Worm (Caenorhabditis elegans) whole organism, L3 larva: ENCODE measurements around the gene fbxa-111.

Experiments
- R02D3.7 ChIP-seq: fragments of 150-350 bp; optimal IDR thresholded peaks from 2 replicates; lab custom pipeline; 2014; ENCODE audit warnings: missing biosample characterization, missing genetic modification characterization
- ZK546.5 ChIP-seq: sonication (generic microtip); optimal IDR thresholded peaks from 2 replicates; lab custom pipeline; 2017; ENCODE audit warnings: missing biosample characterization, missing genetic modification characterization
- aly-2 ChIP-seq: fragments of 150-350 bp; optimal IDR thresholded peaks from 2 replicates; lab custom pipeline; 2014; ENCODE audit warnings: missing biosample characterization, missing genetic modification characterization
- ama-1 ChIP-seq: fragments of 150-350 bp; optimal IDR thresholded peaks from 2 replicates; lab custom pipeline; 2018
- ceh-28 ChIP-seq: fragments of 150-350 bp; optimal IDR thresholded peaks from 2 replicates; lab custom pipeline; 2014; ENCODE audit warnings: missing biosample characterization, missing genetic modification reagents, missing genetic modification characterization
- ceh-82 ChIP-seq: fragments of 150-350 bp; optimal IDR thresholded peaks from 2 replicates; lab custom pipeline; 2014; ENCODE audit warnings: missing biosample characterization, missing genetic modification characterization
- daf-12 ChIP-seq: fragments of 150-350 bp; optimal IDR thresholded peaks from 2 replicates; lab custom pipeline; 2014; ENCODE audit warnings: missing biosample characterization, missing genetic modification reagents, missing genetic modification characterization
- egl-27 ChIP-seq: sonication (generic microtip); optimal IDR thresholded peaks from 4 replicates; lab custom pipeline; 2017; ENCODE audit warnings: missing biosample characterization, missing genetic modification reagents, missing genetic modification characterization
- elt-1 ChIP-seq: fragments of 150-350 bp; optimal IDR thresholded peaks from 2 replicates; lab custom pipeline; 2014; ENCODE audit warnings: missing biosample characterization, missing genetic modification characterization
- elt-2 ChIP-seq: sonication (generic microtip); optimal IDR thresholded peaks from 2 replicates; lab custom pipeline; 2016; ENCODE audit warnings: missing genetic modification reagents, mild to moderate bottlenecking, missing genetic modification characterization, missing compliant biosample characterization
- elt-3 ChIP-seq, 3 experiments: fragments of 150-350 bp in 1 of 3; sonication (generic microtip) in 2 of 3; optimal IDR thresholded peaks; 2 replicates in 2 of 3; 4 replicates in 1 of 3; lab custom pipeline; 2014 to 2017; ENCODE audit warnings: missing biosample characterization in 3 of 3, missing genetic modification characterization in 3 of 3
- eor-1 ChIP-seq, 2 experiments: fragments of 150-350 bp; optimal IDR thresholded peaks; 2 replicates each; lab custom pipeline; 2014 to 2018; ENCODE audit warnings: missing biosample characterization in 2 of 2, missing genetic modification characterization in 2 of 2
- fkh-2 ChIP-seq: fragments of 150-350 bp; optimal IDR thresholded peaks from 2 replicates; lab custom pipeline; 2014; ENCODE audit warnings: missing biosample characterization, missing genetic modification reagents, missing genetic modification characterization
- lin-15B ChIP-seq: fragments of 150-350 bp; optimal IDR thresholded peaks from 2 replicates; lab custom pipeline; 2014; ENCODE audit warnings: missing biosample characterization, missing genetic modification characterization
- lin-39 ChIP-seq: fragments of 150-350 bp; optimal IDR thresholded peaks from 2 replicates; lab custom pipeline; 2018; ENCODE audit warnings: missing biosample characterization, missing genetic modification reagents, missing genetic modification characterization
- lsy-12 ChIP-seq: sonication (generic microtip); optimal IDR thresholded peaks from 2 replicates; lab custom pipeline; 2016; ENCODE audit warnings: mild to moderate bottlenecking, missing genetic modification characterization, missing compliant biosample characterization
- mdl-1 ChIP-seq: fragments of 150-350 bp; optimal IDR thresholded peaks from 2 replicates; lab custom pipeline; 2014; ENCODE audit warnings: missing biosample characterization, missing genetic modification characterization
- mml-1 ChIP-seq: fragments of 150-350 bp; sonication (generic microtip); optimal IDR thresholded peaks from 3 replicates; lab custom pipeline; 2014; ENCODE audit warnings: missing biosample characterization, missing genetic modification characterization
- nfya-1 ChIP-seq: sonication (generic microtip); optimal IDR thresholded peaks from 2 replicates; lab custom pipeline; 2017; ENCODE audit warnings: missing genetic modification characterization, mild to moderate bottlenecking, missing compliant biosample characterization, antibody characterized with exemption, moderate library complexity; ENCODE audit not compliant: insufficient read depth
- nhr-11 ChIP-seq: fragments of 150-350 bp; optimal IDR thresholded peaks from 2 replicates; lab custom pipeline; 2014; ENCODE audit warnings: missing biosample characterization, missing genetic modification characterization
- nhr-23 ChIP-seq: fragments of 150-350 bp; optimal IDR thresholded peaks from 2 replicates; lab custom pipeline; 2014; ENCODE audit warnings: missing biosample characterization, missing genetic modification reagents, missing genetic modification characterization
- nhr-237 ChIP-seq: fragments of 150-350 bp; optimal IDR thresholded peaks from 2 replicates; lab custom pipeline; 2014; ENCODE audit warnings: missing biosample characterization, missing genetic modification characterization
- nhr-25 ChIP-seq: sonication (generic microtip); optimal IDR thresholded peaks from 2 replicates; lab custom pipeline; 2017; ENCODE audit warnings: missing biosample characterization, missing genetic modification characterization
- nhr-28 ChIP-seq: fragments of 150-350 bp; optimal IDR thresholded peaks from 2 replicates; lab custom pipeline; 2014; ENCODE audit warnings: missing biosample characterization, missing genetic modification characterization
- nhr-43 ChIP-seq: sonication (generic microtip); optimal IDR thresholded peaks from 2 replicates; lab custom pipeline; 2016; ENCODE audit warnings: mild to moderate bottlenecking, missing genetic modification characterization, missing compliant biosample characterization; ENCODE audit not compliant: poor library complexity, severe bottlenecking
- nhr-67 ChIP-seq: fragments of 150-350 bp; optimal IDR thresholded peaks from 2 replicates; lab custom pipeline; 2014; ENCODE audit warnings: missing biosample characterization, missing genetic modification characterization
- nhr-76 ChIP-seq: fragments of 150-350 bp; sonication (generic microtip); optimal IDR thresholded peaks from 5 replicates; lab custom pipeline; 2014; ENCODE audit warnings: missing biosample characterization, missing genetic modification characterization
- nhr-77 ChIP-seq: fragments of 150-350 bp; optimal IDR thresholded peaks from 2 replicates; lab custom pipeline; 2014; ENCODE audit warnings: missing biosample characterization, missing genetic modification characterization
- pha-4 ChIP-seq: fragments of 150-350 bp; optimal IDR thresholded peaks from 2 replicates; lab custom pipeline; 2014; ENCODE audit warnings: missing biosample characterization, missing genetic modification reagents, missing genetic modification characterization
- pqm-1 ChIP-seq: fragments of 150-350 bp; optimal IDR thresholded peaks from 2 replicates; lab custom pipeline; 2017; ENCODE audit warnings: missing biosample characterization, missing genetic modification characterization, inconsistent platforms
- sea-2 ChIP-seq: fragments of 150-350 bp; sonication (generic microtip); optimal IDR thresholded peaks from 4 replicates; lab custom pipeline; 2014; ENCODE audit warnings: missing biosample characterization, missing genetic modification reagents, missing genetic modification characterization
- snpc-4 ChIP-seq: fragments of 150-350 bp; optimal IDR thresholded peaks from 2 replicates; lab custom pipeline; 2014; ENCODE audit warnings: missing biosample characterization, missing genetic modification characterization
- unc-39 ChIP-seq: sonication (generic microtip); optimal IDR thresholded peaks from 4 replicates; lab custom pipeline; 2017; ENCODE audit warnings: missing biosample characterization, missing genetic modification characterization
- unc-62 ChIP-seq: fragments of 150-350 bp; sonication (generic microtip); optimal IDR thresholded peaks from 4 replicates; lab custom pipeline; 2014; ENCODE audit warnings: missing biosample characterization, missing genetic modification reagents, missing genetic modification characterization
- ztf-11 ChIP-seq: fragments of 150-350 bp; optimal IDR thresholded peaks from 2 replicates; lab custom pipeline; 2014; ENCODE audit warnings: missing biosample characterization, missing genetic modification characterization
- ztf-4 ChIP-seq: fragments of 150-350 bp; optimal IDR thresholded peaks from 2 replicates; lab custom pipeline; 2014; ENCODE audit warnings: missing biosample characterization, missing genetic modification characterization

The fbxa-111 gene

DNA sequence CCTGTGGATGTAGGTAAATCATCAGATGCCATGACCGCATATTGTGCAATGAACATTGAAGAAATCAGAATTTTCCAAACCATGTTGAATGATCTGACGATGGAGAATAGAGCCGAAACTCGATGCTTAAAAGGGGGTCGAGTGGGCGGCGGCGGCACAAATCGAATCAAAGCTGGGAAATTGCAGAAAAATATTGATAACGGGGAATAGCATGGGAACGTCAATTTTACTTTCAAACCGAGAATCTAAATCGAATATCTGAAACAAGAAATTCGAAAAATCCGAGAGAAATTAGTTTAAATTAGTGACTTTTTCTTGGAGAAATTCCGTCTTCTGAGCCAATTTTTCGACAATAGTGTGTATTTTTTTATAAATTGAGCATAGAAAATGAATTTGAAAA is 33.4 kb downstream of the fbxa-111 start, which contains the start of gene F09C6.10:
F09C6.10 (minus strand) TSS at position 101 of the 400 bp plus-strand sequence.
- no peak for TF ChIP-seq nhr-43 (tag; lab: Kevin White, UChicago)
- TF ChIP-seq egl-27 = no peak
- TF ChIP-seq nhr-23 (tag; lab: Kevin White, UChicago) = no peak
- no peak for TF ChIP-seq nfya-1 (tag; lab: Kevin White, UChicago)
- TF ChIP-seq R02D3.7 (tag; lab: Kevin White, UChicago) = no peak
- TF ChIP-seq mml-1 (tag; lab: Kevin White, UChicago) = no peak
- no peak for TF ChIP-seq ZK546.5 (tag; lab: Kevin White, UChicago)
- no peak for TF ChIP-seq nhr-25 (tag; lab: Kevin White, UChicago)
- TF ChIP-seq ztf-11 (tag; lab: Kevin White, UChicago) = no peak
- TF ChIP-seq nhr-11 (tag; lab: Kevin White, UChicago) = no peak
- no peak for TF ChIP-seq ceh-28
- TF ChIP-seq mdl-1 (tag; lab: Kevin White, UChicago) = no peak
- TF ChIP-seq ztf-4 = no peak
- no peak for TF ChIP-seq nhr-76 (tag; lab: Kevin White, UChicago)
- no peak for TF ChIP-seq ama-1 (lab: Kevin White, UChicago)
- no peak for TF ChIP-seq lsy-12 (tag; lab: Kevin White, UChicago)

DNA sequence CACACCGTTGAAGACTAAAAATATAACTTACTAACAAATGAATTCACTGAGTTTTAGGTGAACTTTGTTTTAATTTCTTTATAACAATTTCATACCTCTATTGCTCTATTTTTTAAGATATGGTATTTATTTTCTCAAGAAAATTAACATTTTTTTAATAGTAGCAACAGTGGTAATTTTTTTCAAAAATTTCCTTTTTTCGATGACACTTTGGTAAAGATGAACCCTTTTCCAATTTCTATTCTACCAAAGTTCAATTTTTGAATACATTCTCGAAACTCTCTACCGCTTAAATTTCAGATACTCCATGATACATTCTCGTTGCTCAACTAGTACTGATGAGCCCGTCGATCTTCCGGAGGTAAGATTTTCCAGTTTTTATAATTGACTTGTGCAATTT is 37.6 kb downstream of the fbxa-111 start, which contains the start of gene nhr-116:
nhr-116 (plus strand) TSS at position 301 of the 400 bp plus-strand sequence.
- TF ChIP-seq ama-1 (lab: Kevin White, UChicago) = no peak
- no peak for TF ChIP-seq ztf-4
- TF ChIP-seq elt-2 = no peak
- no peak for TF ChIP-seq eor-1 (tag; optimal IDR thresholded peaks at IDR 0.05; lab: Kevin White, UChicago)
- no peak for TF ChIP-seq nhr-25 (tag; lab: Kevin White, UChicago)
- TF ChIP-seq pha-4 (tag; lab: Kevin White, UChicago) = no peak
- no peak for TF ChIP-seq mml-1 (tag; lab: Kevin White, UChicago)
- TF ChIP-seq snpc-4 (tag; lab: Kevin White, UChicago) = no peak
- no peak for TF ChIP-seq nfya-1 (tag; lab: Kevin White, UChicago)
- no peak for TF ChIP-seq elt-1 (tag; lab: Kevin White, UChicago)
- TF ChIP-seq nhr-11 (tag; lab: Kevin White, UChicago) = no peak
- TF ChIP-seq lin-15B = no peak
- no peak for TF ChIP-seq elt-3 (tag; optimal IDR thresholded peaks at IDR 0.05; lab: Kevin White, UChicago)
- TF ChIP-seq lsy-12 (tag; lab: Kevin White, UChicago) = no peak
- no peak for TF ChIP-seq ZK546.5 (tag; lab: Kevin White, UChicago)
- no peak for TF ChIP-seq nhr-67
- no peak for TF ChIP-seq nhr-76 (tag; lab: Kevin White, UChicago)
- no peak for TF ChIP-seq lin-39
- TF ChIP-seq nhr-77 (tag; lab: Kevin White, UChicago) = no peak
- no peak for TF ChIP-seq unc-39 (tag; lab: Kevin White, UChicago)

- TF ChIP-seq elt-2 = peak; percentile 44
- TF ChIP-seq pqm-1 = peak; percentile 10
- no peak for TF ChIP-seq nhr-28 (tag; lab: Kevin White, UChicago)
These were observed 38.2 kb downstream of the fbxa-111 start for ce11 chrV:16911294-16911693.

DNA sequence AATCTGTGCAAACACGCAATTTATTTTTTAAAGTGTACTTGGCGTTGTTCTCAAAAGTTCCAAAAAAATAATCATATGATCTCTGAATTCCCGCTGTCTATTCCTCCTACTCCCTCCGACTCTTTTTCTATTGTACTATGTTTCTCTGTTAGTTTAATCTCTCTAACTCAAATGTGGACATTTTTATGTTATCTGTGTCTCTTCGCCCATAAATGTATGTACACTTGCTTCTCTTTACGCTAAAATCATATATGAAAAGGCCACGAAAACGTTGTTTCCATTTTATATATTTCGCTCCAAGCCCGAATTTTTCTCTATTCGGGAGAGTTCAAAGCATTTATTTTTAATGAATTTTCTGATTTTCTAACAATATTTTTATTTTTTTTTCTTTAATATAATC is 38.6 kb downstream of the fbxa-111 start:
- TF ChIP-seq elt-2 (peak; percentile 25), pqm-1 (peak; percentile 3), pha-4 (tag; lab: Kevin White, UChicago) (peak; percentile 61), ceh-82 (tag; lab: Kevin White, UChicago) (no peak), egl-27 (no peak), nhr-237 (tag; lab: Kevin White, UChicago) (no peak), sea-2 (GFP tag; lab: Kevin White, UChicago) (no peak), unc-39 (tag; lab: Kevin White, UChicago) (no peak)

DNA sequence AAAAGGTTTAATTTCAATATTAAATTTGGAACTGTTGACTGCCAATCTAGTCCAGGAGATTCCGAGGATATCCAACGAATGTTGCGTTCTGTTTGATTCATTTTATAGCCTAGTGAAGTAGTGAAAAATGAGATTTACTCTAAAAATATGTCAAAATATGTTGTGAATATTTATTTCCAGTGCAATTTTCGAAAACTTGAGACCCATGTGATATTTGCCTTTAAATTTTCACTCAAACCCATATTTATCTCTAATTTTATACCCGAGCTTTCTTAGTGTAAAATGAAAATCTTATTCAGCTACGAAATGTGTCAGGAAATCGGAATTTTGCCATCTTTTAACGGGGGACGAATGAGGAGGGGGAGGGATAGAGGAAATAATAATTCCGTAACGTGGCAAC is 39.6 kb downstream of the fbxa-111 start, which contains the start of gene F09C6.16:
F09C6.16 (minus strand) TSS at position 101 of the 400 bp plus-strand sequence.
- TF ChIP-seq daf-12 (no peak), ZK546.5 (tag; lab: Kevin White, UChicago) (no peak), nhr-25 (tag; lab: Kevin White, UChicago) (no peak), nfya-1 (tag; lab: Kevin White, UChicago) (no peak), mml-1 (tag; lab: Kevin White, UChicago) (no peak), nhr-76 (tag; lab: Kevin White, UChicago) (no peak), nhr-28 (tag; lab: Kevin White, UChicago) (no peak), nhr-11 (tag; lab: Kevin White, UChicago) (no peak), mdl-1 (tag; lab: Kevin White, UChicago) (no peak), fkh-2 (tag; lab: Kevin White, UChicago) (no peak), aly-2 (no peak), eor-1 (tag; optimal IDR thresholded peaks at IDR 0.05; lab: Kevin White, UChicago) (no peak), ama-1 (lab: Kevin White, UChicago) (no peak), unc-62 (no peak)
